Worm (Caenorhabditis elegans): ENCODE results near the gene leo-1.

Gene leo-1

DNA sequence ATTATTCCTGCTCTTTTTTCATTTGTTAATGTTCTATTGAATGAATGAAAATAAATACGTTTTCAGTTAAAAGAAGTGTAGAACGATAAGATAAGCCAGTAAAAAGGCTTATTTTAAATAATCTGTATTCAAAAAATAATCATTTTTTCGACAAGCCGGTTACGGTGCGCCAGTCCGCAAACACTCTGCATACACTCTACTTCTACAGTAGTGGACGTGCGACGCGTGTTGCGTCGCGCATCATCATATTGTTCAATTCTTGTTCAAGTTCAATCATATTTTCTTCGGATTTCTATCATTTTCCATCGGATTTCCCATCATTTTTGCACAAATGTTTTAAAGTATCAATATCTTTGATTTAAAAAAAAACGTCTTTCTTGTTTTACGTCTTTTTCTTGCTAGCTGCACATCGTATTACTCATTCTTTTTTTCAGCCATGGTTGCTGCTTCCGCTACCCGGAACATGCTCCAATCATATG is 9.2 kb downstream of the leo-1 start, which contains the start of gene B0035.18:
TSS of gene B0035.18 (plus strand) at position 429 of the 479 bp plus-strand sequence.
- TF ChIP-seq lin-11 (tag; optimal IDR thresholded peaks at IDR 0.05) = no peak
- no peak for TF ChIP-seq snpc-4 (tag; optimal IDR thresholded peaks at IDR 0.05)
- TF ChIP-seq ZK546.5 (tag; optimal IDR thresholded peaks at IDR 0.05) = no peak
- no peak for TF ChIP-seq elt-3 (tag; optimal IDR thresholded peaks at IDR 0.05)
- TF ChIP-seq aly-2 (tag; optimal IDR thresholded peaks at IDR 0.05) = no peak
- TF ChIP-seq unc-39 (tag; optimal IDR thresholded peaks at IDR 0.05) = no peak
- TF ChIP-seq skn-1 (tag; optimal IDR thresholded peaks at IDR 0.05) = no peak
- TF ChIP-seq Y55F3AM.14 (GFP tag; optimal IDR thresholded peaks at IDR 0.05) = no peak
- no peak for TF ChIP-seq gmeb-1 (tag; optimal IDR thresholded peaks at IDR 0.05)
- no peak for TF ChIP-seq sma-9 (GFP tag; optimal IDR thresholded peaks at IDR 0.05)
- TF ChIP-seq sma-9 (tag; optimal IDR thresholded peaks at IDR 0.05) = no peak
- no peak for TF ChIP-seq nhr-77 (tag; optimal IDR thresholded peaks at IDR 0.05)
- TF ChIP-seq F13H6.1 (tag; optimal IDR thresholded peaks at IDR 0.05) = no peak
- TF ChIP-seq nhr-237 (tag; optimal IDR thresholded peaks at IDR 0.05) = no peak
- no peak for TF ChIP-seq mdl-1 (tag; optimal IDR thresholded peaks at IDR 0.05)
- TF ChIP-seq dmd-4 (tag; optimal IDR thresholded peaks at IDR 0.05) = no peak
- TF ChIP-seq sma-3 (GFP tag; optimal IDR thresholded peaks at IDR 0.05) = no peak
- TF ChIP-seq nhr-25 (tag; optimal IDR thresholded peaks at IDR 0.05) = no peak

DNA sequence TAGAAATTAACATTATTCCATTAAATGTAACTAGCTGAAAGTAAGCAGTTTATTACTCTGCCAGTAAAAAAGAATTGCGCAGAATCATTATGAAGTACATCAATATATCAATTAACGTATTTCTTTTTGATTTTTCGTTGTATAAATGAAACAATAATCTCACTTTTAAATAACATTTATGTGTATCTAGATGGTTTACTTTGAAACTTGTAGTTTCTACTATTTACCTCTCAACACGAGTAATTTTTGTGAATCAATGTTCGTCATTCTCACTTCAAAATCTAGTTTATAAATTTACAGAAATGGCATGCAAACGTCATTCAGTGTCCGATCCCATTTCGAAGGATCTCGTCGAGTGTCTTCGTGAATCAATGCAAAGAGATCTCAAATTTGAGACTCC is 12.1 kb downstream of the leo-1 start, which contains the start of gene gspd-1:
TSS of gene gspd-1 (plus strand) at position 301 of the 400 bp plus-strand sequence.
- TF ChIP-seq unc-62 (GFP tag; optimal IDR thresholded peaks at IDR 0.05) (no peak), nhr-10 (tag; optimal IDR thresholded peaks at IDR 0.05) (no peak), peb-1 (tag; optimal IDR thresholded peaks at IDR 0.05) (no peak), elt-1 (tag; optimal IDR thresholded peaks at IDR 0.05) (no peak), egl-27 (tag; optimal IDR thresholded peaks at IDR 0.05) (no peak), ama-1 (optimal IDR thresholded peaks at IDR 0.05) (no peak), unc-39 (tag; optimal IDR thresholded peaks at IDR 0.05) (no peak), sma-3 (GFP tag; optimal IDR thresholded peaks at IDR 0.05) (no peak), lin-11 (tag; optimal IDR thresholded peaks at IDR 0.05) (no peak), aly-2 (tag; optimal IDR thresholded peaks at IDR 0.05) (no peak)

DNA sequence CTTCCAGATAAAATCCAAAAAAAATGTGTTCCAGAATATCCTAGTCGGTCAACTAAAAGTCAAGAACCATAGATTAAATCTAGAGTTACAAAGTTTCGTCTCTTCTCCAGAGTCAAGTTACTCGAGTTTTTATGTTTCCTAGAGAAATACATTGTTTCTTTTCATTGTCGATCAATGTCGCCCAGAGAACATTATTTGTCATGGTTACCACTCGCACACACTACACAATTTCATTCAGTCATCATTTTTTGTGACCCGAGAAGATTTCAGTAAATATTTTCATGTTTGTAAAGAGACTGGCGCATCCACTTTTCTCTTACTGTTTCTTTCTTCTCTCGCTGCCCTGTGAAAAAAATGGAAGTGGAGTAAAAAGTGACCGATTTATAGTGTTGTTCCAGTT is 12.5 kb downstream of the leo-1 start:
- TF ChIP-seq mbf-1 (tag; optimal IDR thresholded peaks at IDR 0.05) = no peak
- TF ChIP-seq nhr-21 (tag; optimal IDR thresholded peaks at IDR 0.05) = no peak
- no peak for TF ChIP-seq ztf-1 (GFP tag; conservative IDR thresholded peaks at IDR 0.05)
- TF ChIP-seq nhr-12 (tag; optimal IDR thresholded peaks at IDR 0.05) = no peak
- TF ChIP-seq sma-9 (GFP tag; optimal IDR thresholded peaks at IDR 0.05) = no peak
- TF ChIP-seq sma-9 (tag; optimal IDR thresholded peaks at IDR 0.05) = no peak
- TF ChIP-seq mdl-1 (tag; optimal IDR thresholded peaks at IDR 0.05) = no peak
- TF ChIP-seq ama-1 (optimal IDR thresholded peaks at IDR 0.05) = no peak

DNA sequence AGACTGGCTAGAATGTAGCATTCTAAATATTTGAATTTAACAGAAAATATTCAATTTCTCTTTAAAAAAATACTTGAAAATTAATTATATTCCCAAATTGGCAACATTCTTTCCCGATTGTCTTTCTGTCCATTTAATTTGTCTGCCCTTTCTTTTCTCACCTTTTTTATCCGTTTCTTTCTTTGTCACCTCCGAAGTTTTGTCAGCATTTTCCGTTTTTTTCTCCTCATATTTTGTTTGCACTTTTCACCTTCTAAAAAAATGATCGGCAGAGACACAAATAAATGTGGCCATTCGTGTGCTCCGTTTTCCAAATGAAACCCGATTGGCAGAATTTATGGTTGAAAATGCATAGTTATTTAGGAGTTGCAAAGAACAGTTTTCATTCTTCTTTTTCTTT is 13.1 kb downstream of the leo-1 start:
- TF ChIP-seq ceh-82 (tag; optimal IDR thresholded peaks at IDR 0.05) (no peak), lsy-2 (tag; optimal IDR thresholded peaks at IDR 0.05) (peak in 1 of 2 experiments; percentile 0)

DNA sequence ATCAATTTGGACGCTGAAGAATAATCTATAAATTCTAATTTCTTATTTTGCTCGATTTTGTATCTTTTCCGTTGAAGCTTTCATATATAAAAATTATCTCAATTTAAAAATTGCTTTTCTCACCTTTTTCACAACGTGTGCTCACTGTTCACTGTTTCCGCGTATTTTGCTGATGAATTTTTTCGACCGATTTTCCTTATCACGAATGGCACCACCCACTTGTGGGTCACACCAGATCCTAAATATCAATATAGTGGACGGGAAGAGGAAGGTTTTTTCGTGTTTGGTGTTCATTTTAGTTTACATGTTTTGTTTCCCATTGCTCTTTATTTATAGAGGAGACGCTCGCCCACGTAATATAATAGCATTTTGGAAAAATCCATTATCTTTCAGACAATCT is 13.5 kb downstream of the leo-1 start:
- TF ChIP-seq sma-3 (GFP tag; optimal IDR thresholded peaks at IDR 0.05) (no peak), ceh-16 (tag; optimal IDR thresholded peaks at IDR 0.05) (no peak), ama-1 (optimal IDR thresholded peaks at IDR 0.05) (no peak), nhr-23 (tag; optimal IDR thresholded peaks at IDR 0.05) (no peak), skn-1 (tag; optimal IDR thresholded peaks at IDR 0.05) (no peak), mbf-1 (tag; optimal IDR thresholded peaks at IDR 0.05) (no peak), C34F6.9 (tag; optimal IDR thresholded peaks at IDR 0.05) (no peak), lin-13 (GFP tag; optimal IDR thresholded peaks at IDR 0.05) (no peak), unc-55 (GFP tag; optimal IDR thresholded peaks at IDR 0.05) (no peak), lin-39 (tag; optimal IDR thresholded peaks at IDR 0.05) (no peak), unc-39 (tag; optimal IDR thresholded peaks at IDR 0.05) (no peak), nhr-10 (tag; optimal IDR thresholded peaks at IDR 0.05) (no peak), lin-11 (tag; optimal IDR thresholded peaks at IDR 0.05) (no peak), ceh-82 (tag; optimal IDR thresholded peaks at IDR 0.05) (no peak), dmd-4 (tag; optimal IDR thresholded peaks at IDR 0.05) (no peak), nhr-6 (tag; optimal IDR thresholded peaks at IDR 0.05) (no peak), elt-3 (tag; optimal IDR thresholded peaks at IDR 0.05) (no peak), Y55F3AM.14 (GFP tag; optimal IDR thresholded peaks at IDR 0.05) (no peak), nhr-129 (tag; optimal IDR thresholded peaks at IDR 0.05) (no peak)
